Worm (Caenorhabditis elegans): ENCODE results near the gene lido-6.

lido-6 gene

ce11 chrX:17139204-17139780 lies 24.3 kb upstream of the lido-6 start:
- TF ChIP-seq dve-1 (tag; optimal IDR thresholded peaks at IDR 0.05; ENCODE audit: insufficient read depth): peak; percentile 73
- TF ChIP-seq lin-29 (GFP tag; IDR thresholded peaks at IDR 0.05): no peak
- peak; percentile 82 for TF ChIP-seq mdt-29 (GFP tag; IDR thresholded peaks at IDR 0.05)
- no peak for TF ChIP-seq rbr-2 (tag; optimal IDR thresholded peaks at IDR 0.05)
- TF ChIP-seq daf-16 (GFP tag; optimal IDR thresholded peaks at IDR 0.05): no peak
- TF ChIP-seq daf-16 (tag; optimal IDR thresholded peaks at IDR 0.05): peak; percentile 33
- TF ChIP-seq nhr-77 (tag; optimal IDR thresholded peaks at IDR 0.05): no peak
- TF ChIP-seq aly-2 (tag; optimal IDR thresholded peaks at IDR 0.05): no peak
- peak; percentile 38 for TF ChIP-seq nhr-48 (tag; optimal IDR thresholded peaks at IDR 0.05)
- no peak for TF ChIP-seq mdl-1 (tag; optimal IDR thresholded peaks at IDR 0.05)
- TF ChIP-seq ceh-32 (tag; optimal IDR thresholded peaks at IDR 0.05; ENCODE audit: poor library complexity): no peak
- no peak for TF ChIP-seq ztf-7 (tag; optimal IDR thresholded peaks at IDR 0.05)
- 0 out of 2 replicates have a peak, but pooled peaks have one; percentile 21 for TF ChIP-seq pha-4 (GFP tag; IDR thresholded peaks at IDR 0.05)
- TF ChIP-seq pha-4 (tag; optimal IDR thresholded peaks at IDR 0.05): no peak
- peak; percentile 93 for TF ChIP-seq aha-1 (tag)
- TF ChIP-seq lin-1 (GFP tag; IDR thresholded peaks at IDR 0.05): no peak
- peak; percentile 71 for TF ChIP-seq hlh-30 (tag; optimal IDR thresholded peaks at IDR 0.05; ENCODE audit: insufficient read depth)
- peak; percentile 80 for TF ChIP-seq hlh-11 (tag; optimal IDR thresholded peaks at IDR 0.05)
- no peak for TF ChIP-seq sdz-12 (GFP tag; optimal IDR thresholded peaks at IDR 0.05)
- TF ChIP-seq F26F4.8 (GFP tag; conservative IDR thresholded peaks at IDR 0.05): no peak
- no peak for TF ChIP-seq nhr-237 (tag; optimal IDR thresholded peaks at IDR 0.05)
- no peak for TF ChIP-seq ztf-11 (tag; optimal IDR thresholded peaks at IDR 0.05)
- TF ChIP-seq madf-5 (GFP tag; IDR thresholded peaks at IDR 0.05): no peak
- TF ChIP-seq dmd-6 (GFP tag; IDR thresholded peaks at IDR 0.05): peak; percentile 61
- no peak for TF ChIP-seq Y105C5A.15 (GFP tag; IDR thresholded peaks at IDR 0.05)
- TF ChIP-seq nhr-111 (GFP tag; optimal IDR thresholded peaks at IDR 0.05): no peak
- TF ChIP-seq snpc-4 (tag; optimal IDR thresholded peaks at IDR 0.05): no peak
- TF ChIP-seq egl-27 (tag; optimal IDR thresholded peaks at IDR 0.05): no peak
- peak; percentile 12 for TF ChIP-seq nhr-28 (tag; optimal IDR thresholded peaks at IDR 0.05)
- TF ChIP-seq duxl-1 (tag; optimal IDR thresholded peaks at IDR 0.05; ENCODE audit: poor library complexity): peak; percentile 9
- peak; percentile 25 for TF ChIP-seq nhr-102 (tag; optimal IDR thresholded peaks at IDR 0.05)
- TF ChIP-seq php-3 (GFP tag; IDR thresholded peaks at IDR 0.05): no peak
- 0 out of 2 replicates have a peak, but pooled peaks have one; percentile 29 for TF ChIP-seq tra-1 (GFP tag; IDR thresholded peaks at IDR 0.05)
- TF ChIP-seq pqm-1 (tag; optimal IDR thresholded peaks at IDR 0.05): peak; percentile 60

- TF ChIP-seq skn-1 (tag; optimal IDR thresholded peaks at IDR 0.05) (no peak), daf-16 (GFP tag; optimal IDR thresholded peaks at IDR 0.05) (no peak), daf-16 (tag; optimal IDR thresholded peaks at IDR 0.05) (peak; percentile 47), nhr-6 (tag; optimal IDR thresholded peaks at IDR 0.05) (peak; percentile 16), ceh-82 (tag; optimal IDR thresholded peaks at IDR 0.05) (no peak), php-3 (GFP tag; IDR thresholded peaks at IDR 0.05) (no peak), snpc-4 (tag; optimal IDR thresholded peaks at IDR 0.05) (no peak), lin-29 (GFP tag; IDR thresholded peaks at IDR 0.05) (no peak), fkh-10 (GFP tag; optimal IDR thresholded peaks at IDR 0.05) (no peak), madf-5 (GFP tag; IDR thresholded peaks at IDR 0.05) (no peak), dpl-1 (GFP tag; optimal IDR thresholded peaks at IDR 0.05) (no peak), dmd-9 (GFP tag; IDR thresholded peaks at IDR 0.05) (no peak), mdl-1 (tag; optimal IDR thresholded peaks at IDR 0.05) (peak in 1 of 2 experiments; percentile 23), hif-1 (tag; optimal IDR thresholded peaks at IDR 0.05) (peak in 1 of 2 experiments; percentile 18), zfp-2 (tag; optimal IDR thresholded peaks at IDR 0.05) (no peak), set-16 (GFP tag; IDR thresholded peaks at IDR 0.05) (no peak), lin-39 (tag; optimal IDR thresholded peaks at IDR 0.05) (no peak), Y5F2A.4 (GFP tag; optimal IDR thresholded peaks at IDR 0.05) (no peak), T20F7.1 (GFP tag; optimal IDR thresholded peaks at IDR 0.05) (no peak), saeg-2 (GFP tag; IDR thresholded peaks at IDR 0.05) (no peak), vab-7 (GFP tag; IDR thresholded peaks at IDR 0.05) (no peak), hlh-11 (tag; optimal IDR thresholded peaks at IDR 0.05) (peak; percentile 81), nhr-111 (GFP tag; optimal IDR thresholded peaks at IDR 0.05) (no peak), lsy-2 (tag; optimal IDR thresholded peaks at IDR 0.05) (peak in 1 of 2 experiments; percentile 40), nhr-48 (tag; optimal IDR thresholded peaks at IDR 0.05) (peak; percentile 5)
These were observed 23.1 kb upstream of the lido-6 start, which contains the start of gene cnp-3 for ce11 chrX:17138060-17138557. Gene cnp-3, minus strand, starts transcription at chrX:17138110.
